Worm (Caenorhabditis elegans): ENCODE data around the gene C16C8.5.

DNA sequence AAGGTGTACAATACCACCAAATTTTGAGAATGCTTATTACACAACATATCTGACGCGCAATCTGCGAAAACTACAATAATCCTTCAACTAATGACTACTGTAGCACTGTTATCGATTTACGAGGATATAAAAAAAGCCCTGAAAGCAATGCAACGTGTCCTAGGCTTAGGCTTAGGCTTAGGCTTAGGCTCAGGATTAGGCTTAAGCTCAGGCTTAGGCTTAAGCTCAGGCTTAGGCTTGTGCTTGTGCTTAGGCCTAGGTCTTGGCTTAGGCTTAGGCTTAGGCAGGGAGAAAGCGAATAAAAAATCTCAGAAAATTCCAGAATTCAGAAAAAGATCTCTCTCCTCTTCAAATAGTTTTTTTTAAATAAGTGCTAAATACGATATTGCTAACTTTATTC, 14.0 kb upstream of the C16C8.5 start:
- TF ChIP-seq ceh-82 (tag; optimal IDR thresholded peaks at IDR 0.05) (no peak), fos-1 (tag; optimal IDR thresholded peaks at IDR 0.05) (no peak), nhr-77 (tag; optimal IDR thresholded peaks at IDR 0.05) (no peak), aly-2 (tag; optimal IDR thresholded peaks at IDR 0.05) (no peak), nhr-11 (tag; optimal IDR thresholded peaks at IDR 0.05) (no peak), elt-3 (tag; optimal IDR thresholded peaks at IDR 0.05) (no peak), unc-55 (GFP tag; optimal IDR thresholded peaks at IDR 0.05) (no peak), ztf-11 (tag; optimal IDR thresholded peaks at IDR 0.05) (no peak), gmeb-1 (tag; optimal IDR thresholded peaks at IDR 0.05) (no peak), ZK546.5 (tag; optimal IDR thresholded peaks at IDR 0.05) (no peak), nhr-21 (tag; optimal IDR thresholded peaks at IDR 0.05) (no peak), unc-62 (GFP tag; optimal IDR thresholded peaks at IDR 0.05) (no peak)

Measured in whole organism, L2 larva.